Worm (Caenorhabditis elegans) whole organism, midembryonic: ENCODE results near the gene T19A5.3.

Experiments
- flt-1 ChIP-seq: fragments of 200-800 bp; sonication (Bioruptor generic); IDR thresholded peaks from 2 replicates; pipeline ENCODE4 v1.3.6; 2022; ENCODE audit warnings: missing genetic modification characterization, missing compliant biosample characterization
- ref-1 ChIP-seq: fragments of 200-800 bp; sonication (Bioruptor generic); conservative IDR thresholded peaks from 2 replicates; pipeline ENCODE4 v1.3.6; 2022; ENCODE audit warnings: missing genetic modification reagents, missing genetic modification characterization, missing compliant biosample characterization
- tab-1 ChIP-seq: fragments of 200-800 bp; sonication (Bioruptor generic); IDR thresholded peaks from 2 replicates; pipeline ENCODE4 v1.3.6; 2022; ENCODE audit warnings: missing genetic modification characterization, missing compliant biosample characterization
- ztf-23 ChIP-seq: fragments of 200-800 bp; sonication (Bioruptor generic); IDR thresholded peaks from 2 replicates; pipeline ENCODE4 v1.3.6; 2022; ENCODE audit warnings: missing genetic modification reagents, missing genetic modification characterization, missing compliant biosample characterization
- ztf-29 ChIP-seq: fragments of 200-800 bp; sonication (Bioruptor generic); IDR thresholded peaks from 2 replicates; pipeline ENCODE4 v1.3.6; 2022; ENCODE audit warnings: missing genetic modification reagents, missing genetic modification characterization, missing compliant biosample characterization

- TF ChIP-seq ztf-29 (no peak), ztf-23 (GFP tag; lab: Robert Waterston, UW) (no peak), ref-1 (GFP tag; lab: Robert Waterston, UW) (no peak), flt-1 (GFP tag; lab: Robert Waterston, UW) (no peak), tab-1 (GFP tag; lab: Robert Waterston, UW) (no peak)
Measured at ce11 chrV:8983604-8984003, 39.7 kb upstream of the T19A5.3 start, which contains the start of gene str-86.
